Fruit fly (Drosophila melanogaster): ENCODE results near the gene CG44532.

dm6 chrX:9148989-9149522 is 12.8 kb upstream of the CG44532 start, which contains the start of the genes fh and Bap111:
- TF ChIP-seq kay (GFP tag; ENCODE audit: borderline replicate concordance) (no peak), bab1 (GFP tag; optimal IDR thresholded peaks at IDR 0.05) (peak; percentile 58), CG12768 (GFP tag; optimal IDR thresholded peaks at IDR 0.05) (no peak), CG11617 (GFP tag; optimal IDR thresholded peaks at IDR 0.05) (no peak), toe (GFP tag; optimal IDR thresholded peaks at IDR 0.05) (no peak), ovo (GFP tag; optimal IDR thresholded peaks at IDR 0.05) (no peak), Hr96 (GFP tag; optimal IDR thresholded peaks at IDR 0.05) (no peak), CG33017 (tag; optimal IDR thresholded peaks at IDR 0.05) (no peak), pad (GFP tag; optimal IDR thresholded peaks at IDR 0.05) (no peak), CG1620 (GFP tag; optimal IDR thresholded peaks at IDR 0.05) (no peak), CG7045 (GFP tag; optimal IDR thresholded peaks at IDR 0.05) (no peak), CG14711 (tag; optimal IDR thresholded peaks at IDR 0.05) (peak; percentile 45)

All from whole organism, adult.